Worm (Caenorhabditis elegans) whole organism, young adult: ENCODE results near the gene chts-1.

Experiments
- C06A6.2 ChIP-seq: fragments of 200-800 bp; sonication (Bioruptor generic); conservative IDR thresholded peaks from 2 replicates; pipeline ENCODE4 v1.3.6; 2022; ENCODE audit warnings: missing genetic modification characterization, missing compliant biosample characterization
- F10E7.11 ChIP-seq: sonication (generic microtip); optimal IDR thresholded peaks from 2 replicates; lab custom pipeline; 2017; ENCODE audit warnings: mild to moderate bottlenecking, missing genetic modification characterization, moderate library complexity, missing compliant biosample characterization
- F33H1.4 ChIP-seq: fragments of 200-800 bp; sonication (Bioruptor generic); IDR thresholded peaks from 2 replicates; pipeline ENCODE4 v1.3.6; 2022; ENCODE audit warnings: missing genetic modification reagents, missing genetic modification characterization, missing compliant biosample characterization
- Y53F4B.3 ChIP-seq: fragments of 200-800 bp; sonication (Bioruptor generic); IDR thresholded peaks from 2 replicates; pipeline ENCODE4 v1.3.6; 2022; ENCODE audit warnings: missing genetic modification reagents, missing genetic modification characterization, missing compliant biosample characterization
- cebp-2 ChIP-seq: fragments of 200-800 bp; sonication (Bioruptor generic); IDR thresholded peaks from 2 replicates; pipeline ENCODE4 v1.3.6; 2022; ENCODE audit warnings: missing genetic modification characterization, missing compliant biosample characterization
- dpff-1 ChIP-seq: sonication (generic microtip); optimal IDR thresholded peaks from 2 replicates; lab custom pipeline; 2017; ENCODE audit warnings: mild to moderate bottlenecking, missing genetic modification characterization, missing compliant biosample characterization
- hmg-1.2 ChIP-seq: fragments of 200-800 bp; sonication (Bioruptor generic); IDR thresholded peaks from 2 replicates; pipeline ENCODE4 v1.3.6; 2022; ENCODE audit warnings: missing genetic modification reagents, missing genetic modification characterization, missing compliant biosample characterization
- sdz-38 ChIP-seq: sonication (generic microtip); optimal IDR thresholded peaks from 2 replicates; lab custom pipeline; 2016; ENCODE audit warnings: missing genotype, missing genetic modification characterization, missing compliant biosample characterization

DNA sequence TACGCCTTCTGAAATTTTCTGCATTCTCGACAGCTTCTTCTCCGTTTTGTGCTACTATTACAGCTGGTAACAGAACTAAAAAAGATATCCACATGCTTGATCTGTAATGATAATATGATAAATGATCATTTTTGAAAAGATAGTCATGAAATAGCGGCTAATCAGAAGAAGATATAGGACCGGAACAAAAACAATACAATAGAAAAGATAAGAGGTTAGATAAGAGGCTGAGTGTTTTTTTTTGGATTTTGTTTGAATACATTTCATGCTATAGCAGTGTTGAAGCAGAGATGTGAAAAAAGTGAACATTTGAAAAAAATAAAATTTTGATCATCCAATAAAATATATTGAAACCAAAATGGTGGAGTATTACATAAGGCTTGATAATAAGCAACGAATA lies 34.9 kb upstream of the chts-1 start, which contains the start of gene F46C8.8:
- TF ChIP-seq hmg-1.2 (GFP tag; lab: Robert Waterston, UW) (no peak), sdz-38 (no peak), C06A6.2 (GFP tag; lab: Robert Waterston, UW) (no peak), cebp-2 (no peak), F10E7.11 (no peak), dpff-1 (tag; lab: Kevin White, UChicago) (no peak), F33H1.4 (GFP tag; lab: Robert Waterston, UW) (no peak), Y53F4B.3 (no peak)
